Worm (Caenorhabditis elegans) whole organism, L1 larva: Measurements from ENCODE around the gene Y60C6A.3.

Experiments
- ama-1 ChIP-seq: fragments of 150-350 bp; optimal IDR thresholded peaks from 2 replicates; lab custom pipeline; 2014
- lin-35 ChIP-seq, 2 experiments: fragments of 150-350 bp; optimal IDR thresholded peaks; 2 replicates each; lab custom pipeline; 2014; ENCODE audit warnings: missing biosample characterization in 2 of 2, missing genetic modification characterization in 2 of 2, missing genetic modification reagents in 2 of 2
- tbx-2 ChIP-seq: sonication (generic microtip); optimal IDR thresholded peaks from 2 replicates; lab custom pipeline; 2016; ENCODE audit warnings: missing genetic modification characterization, missing compliant biosample characterization

- no peak for TF ChIP-seq tbx-2 (tag; lab: Kevin White, UChicago)
- no peak for TF ChIP-seq ama-1 (lab: Kevin White, UChicago)
- TF ChIP-seq lin-35 (GFP tag; optimal IDR thresholded peaks at IDR 0.05; lab: Kevin White, UChicago) = no peak
Observed at ce11 chrV:4745269-4745668, 40.3 kb upstream of the Y60C6A.3 start, which contains the start of gene C18G1.7.
